Worm (Caenorhabditis elegans) whole organism, mixed stage, embryonic: ENCODE data around the gene syg-1.

Experiments
- M03D4.4 ChIP-seq: sonication (generic microtip); optimal IDR thresholded peaks from 2 replicates; lab custom pipeline; 2017; ENCODE audit warnings: mild to moderate bottlenecking, missing genetic modification characterization, missing compliant biosample characterization
- bed-3 ChIP-seq: fragments of 200-800 bp; sonication (Bioruptor generic); optimal IDR thresholded peaks from 3 replicates; lab custom pipeline; 2018; ENCODE audit warnings: mild to moderate bottlenecking, missing genetic modification characterization, moderate library complexity, missing compliant biosample characterization
- blmp-1 ChIP-seq: fragments of 150-350 bp; optimal IDR thresholded peaks from 2 replicates; lab custom pipeline; 2014; ENCODE audit warnings: missing biosample characterization, missing genetic modification characterization
- ceh-39 ChIP-seq: fragments of 150-350 bp; optimal IDR thresholded peaks from 2 replicates; lab custom pipeline; 2014; ENCODE audit warnings: missing biosample characterization, missing genetic modification characterization
- ceh-43 ChIP-seq: fragments of 200-800 bp; sonication (Bioruptor generic); optimal IDR thresholded peaks from 2 replicates; lab custom pipeline; 2018; ENCODE audit warnings: mild to moderate bottlenecking, missing genetic modification characterization, moderate library complexity, missing compliant biosample characterization
- ceh-83 ChIP-seq: fragments of 200-800 bp; sonication (Bioruptor generic); optimal IDR thresholded peaks from 2 replicates; lab custom pipeline; 2018; ENCODE audit warnings: mild to moderate bottlenecking, missing genetic modification characterization, missing compliant biosample characterization
- ces-1 ChIP-seq: fragments of 150-350 bp; optimal IDR thresholded peaks from 2 replicates; lab custom pipeline; 2014; ENCODE audit warnings: missing biosample characterization, missing genetic modification reagents, missing genetic modification characterization
- cnd-1 ChIP-seq: fragments of 200-800 bp; sonication (Bioruptor generic); optimal IDR thresholded peaks from 2 replicates; lab custom pipeline; 2018; ENCODE audit warnings: mild to moderate bottlenecking, missing genetic modification characterization, missing compliant biosample characterization
- drap-1 ChIP-seq: fragments of 200-800 bp; sonication (Bioruptor generic); optimal IDR thresholded peaks from 3 replicates; lab custom pipeline; 2018; ENCODE audit warnings: mild to moderate bottlenecking, missing genetic modification characterization, missing compliant biosample characterization
- elt-1 ChIP-seq: sonication (generic microtip); optimal IDR thresholded peaks from 2 replicates; lab custom pipeline; 2017; ENCODE audit warnings: missing genetic modification characterization, mild to moderate bottlenecking, missing compliant biosample characterization, antibody characterized with exemption, moderate library complexity, borderline replicate concordance; ENCODE audit not compliant: insufficient read depth
- elt-3 ChIP-seq: fragments of 150-350 bp; optimal IDR thresholded peaks from 2 replicates; lab custom pipeline; 2014; ENCODE audit warnings: missing biosample characterization, missing genetic modification characterization
- flh-1 ChIP-seq: fragments of 200-800 bp; sonication (Bioruptor generic); optimal IDR thresholded peaks from 2 replicates; lab custom pipeline; 2018; ENCODE audit warnings: mild to moderate bottlenecking, missing genetic modification characterization, moderate library complexity, missing compliant biosample characterization
- ham-2 ChIP-seq: fragments of 200-800 bp; sonication (Bioruptor generic); optimal IDR thresholded peaks from 2 replicates; lab custom pipeline; 2018; ENCODE audit warnings: mild to moderate bottlenecking, missing genetic modification characterization, missing compliant biosample characterization
- hlh-1 ChIP-seq: fragments of 150-350 bp; optimal IDR thresholded peaks from 2 replicates; lab custom pipeline; 2014; ENCODE audit warnings: missing biosample characterization, missing genetic modification reagents, missing genetic modification characterization
- lin-13 ChIP-seq: fragments of 150-350 bp; optimal IDR thresholded peaks from 2 replicates; lab custom pipeline; 2014; ENCODE audit warnings: missing biosample characterization, missing genetic modification characterization
- lin-32 ChIP-seq: fragments of 200-800 bp; sonication (Bioruptor generic); optimal IDR thresholded peaks from 2 replicates; lab custom pipeline; 2018; ENCODE audit warnings: mild to moderate bottlenecking, missing genetic modification characterization, missing compliant biosample characterization
- lsy-2 ChIP-seq: fragments of 150-350 bp; optimal IDR thresholded peaks from 2 replicates; lab custom pipeline; 2014; ENCODE audit warnings: missing biosample characterization, missing genetic modification characterization
- mab-5 ChIP-seq: fragments of 150-350 bp; optimal IDR thresholded peaks from 2 replicates; lab custom pipeline; 2014; ENCODE audit warnings: missing biosample characterization, missing genetic modification characterization
- mep-1 ChIP-seq: fragments of 150-350 bp; optimal IDR thresholded peaks from 2 replicates; lab custom pipeline; 2017; ENCODE audit warnings: missing biosample characterization, missing genetic modification reagents, missing genetic modification characterization, inconsistent platforms
- mls-2 ChIP-seq: sonication (generic microtip); optimal IDR thresholded peaks from 2 replicates; lab custom pipeline; 2016; ENCODE audit warnings: mild to moderate bottlenecking, missing genetic modification characterization, moderate library complexity, missing compliant biosample characterization
- nhr-12 ChIP-seq: fragments of 150-350 bp; optimal IDR thresholded peaks from 2 replicates; lab custom pipeline; 2014; ENCODE audit warnings: missing biosample characterization, missing genetic modification characterization
- nhr-2 ChIP-seq: fragments of 150-350 bp; optimal IDR thresholded peaks from 2 replicates; lab custom pipeline; 2014; ENCODE audit warnings: missing biosample characterization, missing genetic modification characterization
- nhr-237 ChIP-seq: fragments of 150-350 bp; optimal IDR thresholded peaks from 2 replicates; lab custom pipeline; 2014; ENCODE audit warnings: missing biosample characterization, missing genetic modification characterization
- nhr-28 ChIP-seq: fragments of 150-350 bp; optimal IDR thresholded peaks from 2 replicates; lab custom pipeline; 2014; ENCODE audit warnings: missing biosample characterization, missing genetic modification characterization
- pha-4 ChIP-seq: fragments of 150-350 bp; optimal IDR thresholded peaks from 2 replicates; lab custom pipeline; 2018; ENCODE audit warnings: missing biosample characterization, missing genetic modification reagents, missing genetic modification characterization
- sem-2 ChIP-seq: fragments of 200-800 bp; sonication (Bioruptor generic); optimal IDR thresholded peaks from 2 replicates; lab custom pipeline; 2018; ENCODE audit warnings: mild to moderate bottlenecking, missing genetic modification characterization, missing compliant biosample characterization
- snpc-4 ChIP-seq: fragments of 150-350 bp; optimal IDR thresholded peaks from 2 replicates; lab custom pipeline; 2014; ENCODE audit warnings: missing biosample characterization, missing genetic modification characterization
- sptf-1 ChIP-seq: sonication (generic microtip); optimal IDR thresholded peaks from 2 replicates; lab custom pipeline; 2017; ENCODE audit warnings: mild to moderate bottlenecking, missing genetic modification characterization, moderate library complexity, missing compliant biosample characterization
- tbx-8 ChIP-seq: fragments of 200-800 bp; sonication (Bioruptor generic); optimal IDR thresholded peaks from 2 replicates; lab custom pipeline; 2018; ENCODE audit warnings: mild to moderate bottlenecking, missing genetic modification characterization, moderate library complexity, missing compliant biosample characterization
- unc-120 ChIP-seq: sonication (generic microtip); optimal IDR thresholded peaks from 2 replicates; lab custom pipeline; 2017; ENCODE audit warnings: missing genetic modification characterization, missing compliant biosample characterization; ENCODE audit not compliant: poor library complexity, severe bottlenecking
- unc-39 ChIP-seq: fragments of 150-350 bp; optimal IDR thresholded peaks from 2 replicates; lab custom pipeline; 2014; ENCODE audit warnings: missing biosample characterization, missing genetic modification characterization
- unc-62 ChIP-seq: fragments of 150-350 bp; optimal IDR thresholded peaks from 2 replicates; lab custom pipeline; 2014; ENCODE audit warnings: missing biosample characterization, missing genetic modification reagents, missing genetic modification characterization
- zip-8 ChIP-seq: fragments of 150-350 bp; optimal IDR thresholded peaks from 2 replicates; lab custom pipeline; 2014; ENCODE audit warnings: missing biosample characterization, missing genetic modification characterization
- ztf-11 ChIP-seq: fragments of 150-350 bp; optimal IDR thresholded peaks from 2 replicates; lab custom pipeline; 2014; ENCODE audit warnings: missing biosample characterization, missing genetic modification characterization

syg-1 gene

ce11 chrX:2516949-2517696, 2.0 kb upstream of the syg-1 start:
- TF ChIP-seq ceh-39 (no peak), ces-1 (GFP tag; lab: Kevin White, UChicago) (peak; percentile 75)

- peak; percentile 66 for TF ChIP-seq ces-1 (GFP tag; lab: Kevin White, UChicago)
- TF ChIP-seq lsy-2 (tag; lab: Kevin White, UChicago), result no peak
- TF ChIP-seq hlh-1 (tag; lab: Kevin White, UChicago), result peak; percentile 95
- no peak for TF ChIP-seq ham-2 (GFP tag; lab: Kevin White, UChicago)
- peak; percentile 42 for TF ChIP-seq unc-62
- TF ChIP-seq lin-32, result no peak
These were observed 1.4 kb downstream of the syg-1 start for ce11 chrX:2513667-2514198.

ce11 chrX:2508449-2508848, 6.7 kb downstream of the syg-1 start, which contains the start of gene K02E10.7:
TSS of gene K02E10.7 (minus strand) at chrX:2508549.
- no peak for TF ChIP-seq mls-2
- no peak for TF ChIP-seq ceh-43 (GFP tag; lab: Kevin White, UChicago)
- no peak for TF ChIP-seq nhr-28 (tag; lab: Kevin White, UChicago)
- TF ChIP-seq ztf-11, result no peak
- no peak for TF ChIP-seq unc-120 (tag; lab: Kevin White, UChicago)
- TF ChIP-seq bed-3, result no peak

- no peak for TF ChIP-seq nhr-12 (tag; lab: Kevin White, UChicago)
- no peak for TF ChIP-seq mep-1 (tag; lab: Kevin White, UChicago)
- no peak for TF ChIP-seq drap-1 (GFP tag; lab: Kevin White, UChicago)
- no peak for TF ChIP-seq ztf-11
- no peak for TF ChIP-seq unc-39 (tag; lab: Kevin White, UChicago)
- TF ChIP-seq ceh-83 (GFP tag; lab: Kevin White, UChicago), result no peak
- TF ChIP-seq sem-2, result no peak
- no peak for TF ChIP-seq unc-62
- no peak for TF ChIP-seq snpc-4 (tag; lab: Kevin White, UChicago)
- TF ChIP-seq lin-13, result no peak
- no peak for TF ChIP-seq sptf-1 (tag; lab: Kevin White, UChicago)
- TF ChIP-seq nhr-237, result no peak
- no peak for TF ChIP-seq cnd-1 (tag; lab: Kevin White, UChicago)
These were observed 8.4 kb downstream of the syg-1 start for ce11 chrX:2506738-2507137.

ce11 chrX:2497816-2498215, 17.3 kb downstream of the syg-1 start:
- peak; percentile 53 for TF ChIP-seq pha-4
- TF ChIP-seq nhr-2 (tag; lab: Kevin White, UChicago), result peak; percentile 18
- peak; percentile 19 for TF ChIP-seq ces-1 (GFP tag; lab: Kevin White, UChicago)
- TF ChIP-seq lin-13, result no peak
- TF ChIP-seq ceh-83 (GFP tag; lab: Kevin White, UChicago), result peak; percentile 0
- no peak for TF ChIP-seq ceh-43 (GFP tag; lab: Kevin White, UChicago)
- TF ChIP-seq ham-2 (GFP tag; lab: Kevin White, UChicago), result peak; percentile 52

- no peak for TF ChIP-seq mab-5 (tag; lab: Kevin White, UChicago)
- TF ChIP-seq ces-1 (GFP tag; lab: Kevin White, UChicago), result no peak
- TF ChIP-seq nhr-28 (tag; lab: Kevin White, UChicago), result no peak
- TF ChIP-seq ceh-39, result no peak
- no peak for TF ChIP-seq zip-8 (tag; lab: Kevin White, UChicago)
- TF ChIP-seq nhr-12 (tag; lab: Kevin White, UChicago), result no peak
- TF ChIP-seq nhr-2 (tag; lab: Kevin White, UChicago), result peak; percentile 46
- no peak for TF ChIP-seq tbx-8 (GFP tag; lab: Kevin White, UChicago)
- TF ChIP-seq pha-4, result peak; percentile 42
- no peak for TF ChIP-seq mep-1 (tag; lab: Kevin White, UChicago)
- TF ChIP-seq ceh-83 (GFP tag; lab: Kevin White, UChicago), result no peak
- TF ChIP-seq cnd-1 (tag; lab: Kevin White, UChicago), result no peak
- peak; percentile 68 for TF ChIP-seq ham-2 (GFP tag; lab: Kevin White, UChicago)
- TF ChIP-seq blmp-1 (tag; lab: Kevin White, UChicago), result peak; percentile 51
- TF ChIP-seq mls-2, result peak; percentile 55
- TF ChIP-seq unc-120 (tag; lab: Kevin White, UChicago), result peak; percentile 39
- TF ChIP-seq lsy-2 (tag; lab: Kevin White, UChicago), result no peak
- TF ChIP-seq flh-1 (GFP tag; lab: Kevin White, UChicago), result no peak
- TF ChIP-seq elt-3 (tag; lab: Kevin White, UChicago), result no peak
- TF ChIP-seq hlh-1 (tag; lab: Kevin White, UChicago), result no peak
- TF ChIP-seq sptf-1 (tag; lab: Kevin White, UChicago), result no peak
- peak; percentile 24 for TF ChIP-seq lin-13
- no peak for TF ChIP-seq elt-1 (tag; lab: Kevin White, UChicago)
- TF ChIP-seq M03D4.4 (tag; lab: Kevin White, UChicago), result peak; percentile 30
- no peak for TF ChIP-seq drap-1 (GFP tag; lab: Kevin White, UChicago)
- no peak for TF ChIP-seq snpc-4 (tag; lab: Kevin White, UChicago)
- TF ChIP-seq unc-39 (tag; lab: Kevin White, UChicago), result no peak
- TF ChIP-seq ceh-43 (GFP tag; lab: Kevin White, UChicago), result no peak
- TF ChIP-seq lin-32, result no peak
- TF ChIP-seq unc-62, result peak; percentile 56
- no peak for TF ChIP-seq ztf-11
These were observed 19.2 kb downstream of the syg-1 start, which contains the start of gene rabr-1 for ce11 chrX:2495865-2496314. TSS of gene rabr-1 (plus strand) at chrX:2496180.
